Worm (Caenorhabditis elegans) whole organism, L1 larva: Measurements from ENCODE around the gene ilys-6.

Source experiments
- C04F5.9 ChIP-seq: sonication (generic microtip); optimal IDR thresholded peaks from 2 replicates; lab custom pipeline; 2016; ENCODE audit warnings: missing genetic modification characterization, missing compliant biosample characterization
- C16A3.4 ChIP-seq: fragments of 150-350 bp; optimal IDR thresholded peaks from 2 replicates; lab custom pipeline; 2014; ENCODE audit warnings: missing biosample characterization, missing genetic modification characterization
- Y116A8C.19 ChIP-seq: sonication (generic microtip); optimal IDR thresholded peaks from 2 replicates; lab custom pipeline; 2016; ENCODE audit warnings: missing compliant biosample characterization, missing genetic modification characterization, borderline replicate concordance
- alr-1 ChIP-seq: fragments of 200-800 bp; sonication (Bioruptor generic); optimal IDR thresholded peaks from 2 replicates; lab custom pipeline; 2018; ENCODE audit warnings: borderline replicate concordance, mild to moderate bottlenecking, missing genetic modification characterization, missing compliant biosample characterization
- blmp-1 ChIP-seq: fragments of 150-350 bp; optimal IDR thresholded peaks from 2 replicates; lab custom pipeline; 2014; ENCODE audit warnings: missing biosample characterization, missing genetic modification characterization
- ceh-8 ChIP-seq: fragments of 200-800 bp; sonication (Bioruptor generic); optimal IDR thresholded peaks from 2 replicates; lab custom pipeline; 2018; ENCODE audit warnings: mild to moderate bottlenecking, missing genetic modification characterization, moderate library complexity, missing compliant biosample characterization
- ceh-82 ChIP-seq, 3 experiments: fragments of 150-350 bp in 1 of 3; sonication (generic microtip) in 2 of 3; optimal IDR thresholded peaks; 2 replicates each; lab custom pipeline; 2014 to 2017; ENCODE audit warnings: missing biosample characterization in 3 of 3, missing genetic modification characterization in 3 of 3
- ceh-90 ChIP-seq: sonication (generic microtip); optimal IDR thresholded peaks from 2 replicates; lab custom pipeline; 2016; ENCODE audit warnings: missing genetic modification characterization, missing compliant biosample characterization
- ces-1 ChIP-seq: fragments of 150-350 bp; optimal IDR thresholded peaks from 2 replicates; lab custom pipeline; 2014; ENCODE audit warnings: missing biosample characterization, missing genetic modification reagents, missing genetic modification characterization
- efl-1 ChIP-seq, 4 experiments: fragments of 150-350 bp; optimal IDR thresholded peaks in 3 of 4; peaks in 1 of 4; 1 replicate in 1 of 4; 2 replicates in 3 of 4; lab custom pipeline; 2014; ENCODE audit warnings: missing biosample characterization in 2 of 4, missing genetic modification characterization in 2 of 4, missing genetic modification reagents in 2 of 4
- fkh-4 ChIP-seq: sonication (generic microtip); optimal IDR thresholded peaks from 2 replicates; lab custom pipeline; 2016; ENCODE audit warnings: missing compliant biosample characterization, missing genetic modification characterization, borderline replicate concordance
- grh-1 ChIP-seq: fragments of 200-800 bp; sonication (Bioruptor generic); IDR thresholded peaks from 2 replicates; pipeline ENCODE4 v1.3.6; 2022; ENCODE audit warnings: missing genetic modification reagents, missing genetic modification characterization, missing compliant biosample characterization
- hlh-17 ChIP-seq: fragments of 200-800 bp; sonication (Bioruptor generic); optimal IDR thresholded peaks from 2 replicates; lab custom pipeline; 2018; ENCODE audit warnings: missing genetic modification characterization, mild to moderate bottlenecking, missing compliant biosample characterization, moderate library complexity, borderline replicate concordance
- hlh-4 ChIP-seq: sonication (generic microtip); optimal IDR thresholded peaks from 2 replicates; lab custom pipeline; 2016; ENCODE audit warnings: mild to moderate bottlenecking, missing genetic modification characterization, missing compliant biosample characterization
- irx-1 ChIP-seq: sonication (generic microtip); optimal IDR thresholded peaks from 2 replicates; lab custom pipeline; 2016; ENCODE audit warnings: missing genetic modification characterization, missing compliant biosample characterization
- isw-1 ChIP-seq: fragments of 200-800 bp; sonication (Bioruptor generic); IDR thresholded peaks from 2 replicates; pipeline ENCODE4 v1.3.6; 2022; ENCODE audit warnings: missing genetic modification characterization, missing compliant biosample characterization
- lin-35 ChIP-seq, 2 experiments: fragments of 150-350 bp; optimal IDR thresholded peaks; 2 replicates each; lab custom pipeline; 2014; ENCODE audit warnings: missing biosample characterization in 2 of 2, missing genetic modification characterization in 2 of 2, missing genetic modification reagents in 2 of 2
- lir-3 ChIP-seq: sonication (generic microtip); optimal IDR thresholded peaks from 2 replicates; lab custom pipeline; 2016; ENCODE audit warnings: mild to moderate bottlenecking, missing genetic modification characterization, moderate library complexity, missing compliant biosample characterization; ENCODE audit not compliant: poor library complexity
- mab-9 ChIP-seq: fragments of 200-800 bp; sonication (Bioruptor generic); IDR thresholded peaks from 2 replicates; pipeline ENCODE4 v1.3.6; 2022; ENCODE audit warnings: missing genetic modification reagents, missing genetic modification characterization, missing compliant biosample characterization
- mdl-1 ChIP-seq, 2 experiments: fragments of 150-350 bp; optimal IDR thresholded peaks; 2 replicates each; lab custom pipeline; 2014 to 2017; ENCODE audit warnings: missing biosample characterization in 2 of 2, missing genetic modification characterization in 2 of 2, inconsistent platforms in 1 of 2
- mef-2 ChIP-seq: fragments of 150-350 bp; optimal IDR thresholded peaks from 2 replicates; lab custom pipeline; 2014; ENCODE audit warnings: missing biosample characterization, missing genetic modification characterization
- mep-1 ChIP-seq: fragments of 150-350 bp; optimal IDR thresholded peaks from 2 replicates; lab custom pipeline; 2014; ENCODE audit warnings: missing biosample characterization, missing genetic modification characterization
- nhr-12 ChIP-seq: sonication (generic microtip); optimal IDR thresholded peaks from 2 replicates; lab custom pipeline; 2017; ENCODE audit warnings: missing biosample characterization, missing genetic modification characterization
- nhr-19 ChIP-seq: fragments of 200-800 bp; sonication (Bioruptor generic); conservative IDR thresholded peaks from 2 replicates; pipeline ENCODE4 v1.3.6; 2022; ENCODE audit warnings: missing genetic modification characterization, missing compliant biosample characterization
- nhr-237 ChIP-seq: fragments of 150-350 bp; optimal IDR thresholded peaks from 2 replicates; lab custom pipeline; 2014; ENCODE audit warnings: missing biosample characterization, missing genetic modification characterization
- nhr-28 ChIP-seq: fragments of 150-350 bp; optimal IDR thresholded peaks from 2 replicates; lab custom pipeline; 2014; ENCODE audit warnings: missing biosample characterization, missing genetic modification characterization
- nhr-47 ChIP-seq: sonication (generic microtip); optimal IDR thresholded peaks from 2 replicates; lab custom pipeline; 2016; ENCODE audit warnings: mild to moderate bottlenecking, missing genetic modification characterization, moderate library complexity, missing compliant biosample characterization
- nhr-71 ChIP-seq: sonication (generic microtip); optimal IDR thresholded peaks from 2 replicates; lab custom pipeline; 2016; ENCODE audit warnings: mild to moderate bottlenecking, missing genetic modification characterization, moderate library complexity, missing compliant biosample characterization
- nhr-77 ChIP-seq: fragments of 150-350 bp; optimal IDR thresholded peaks from 2 replicates; lab custom pipeline; 2014; ENCODE audit warnings: missing biosample characterization, missing genetic modification characterization
- rnt-1 ChIP-seq: sonication (generic microtip); optimal IDR thresholded peaks from 2 replicates; lab custom pipeline; 2016; ENCODE audit warnings: mild to moderate bottlenecking, missing genetic modification characterization, moderate library complexity, missing compliant biosample characterization
- skn-1 ChIP-seq: fragments of 150-350 bp; optimal IDR thresholded peaks from 2 replicates; lab custom pipeline; 2014; ENCODE audit warnings: missing biosample characterization, missing genetic modification characterization
- snpc-4 ChIP-seq: fragments of 150-350 bp; optimal IDR thresholded peaks from 2 replicates; lab custom pipeline; 2014; ENCODE audit warnings: missing biosample characterization, missing genetic modification characterization
- sptf-1 ChIP-seq: fragments of 150-350 bp; optimal IDR thresholded peaks from 2 replicates; lab custom pipeline; 2014; ENCODE audit warnings: missing biosample characterization, missing genetic modification characterization
- sup-37 ChIP-seq: fragments of 200-800 bp; sonication (Bioruptor generic); optimal IDR thresholded peaks from 2 replicates; lab custom pipeline; 2018; ENCODE audit warnings: mild to moderate bottlenecking, missing genetic modification characterization, missing compliant biosample characterization
- swsn-7 ChIP-seq: sonication (generic microtip); optimal IDR thresholded peaks from 2 replicates; lab custom pipeline; 2016; ENCODE audit warnings: missing genetic modification characterization, missing compliant biosample characterization
- tbx-2 ChIP-seq: sonication (generic microtip); optimal IDR thresholded peaks from 2 replicates; lab custom pipeline; 2016; ENCODE audit warnings: missing genetic modification characterization, missing compliant biosample characterization
- tlp-1 ChIP-seq: fragments of 150-350 bp; optimal IDR thresholded peaks from 2 replicates; lab custom pipeline; 2014; ENCODE audit warnings: missing biosample characterization, missing genetic modification characterization
- unc-30 ChIP-seq: sonication (generic microtip); optimal IDR thresholded peaks from 2 replicates; lab custom pipeline; 2017; ENCODE audit warnings: missing biosample characterization, missing genetic modification characterization
- unc-86 ChIP-seq: sonication (generic microtip); optimal IDR thresholded peaks from 2 replicates; lab custom pipeline; 2016; ENCODE audit warnings: missing genetic modification characterization, missing compliant biosample characterization
- vab-15 ChIP-seq: sonication (generic microtip); optimal IDR thresholded peaks from 2 replicates; lab custom pipeline; 2017; ENCODE audit warnings: missing genotype, mild to moderate bottlenecking, missing genetic modification characterization, missing compliant biosample characterization
- ztf-11 ChIP-seq, 2 experiments: sonication (generic microtip); optimal IDR thresholded peaks; 2 replicates each; lab custom pipeline; 2016 to 2017; ENCODE audit warnings: missing genetic modification characterization in 2 of 2, missing biosample characterization in 1 of 2, missing compliant biosample characterization in 1 of 2

ilys-6 gene

ce11 chrIV:4042274-4042673 is 21.2 kb downstream of the ilys-6 start, which contains the start of gene cdc-73 (continued):
- TF ChIP-seq grh-1 (GFP tag; lab: Robert Waterston, UW): no peak
- peak; percentile 52 for TF ChIP-seq swsn-7 (tag; lab: Kevin White, UChicago)
- TF ChIP-seq alr-1 (tag; lab: Kevin White, UChicago): no peak
- TF ChIP-seq nhr-71: peak; percentile 74
- TF ChIP-seq lir-3: no peak
- peak; percentile 7 for TF ChIP-seq C16A3.4 (tag; lab: Kevin White, UChicago)
- TF ChIP-seq mab-9 (GFP tag; lab: Robert Waterston, UW): 0 out of 2 replicates have a peak, but pooled peaks have one; percentile 21
- peak; percentile 53 for TF ChIP-seq fkh-4 (tag; lab: Kevin White, UChicago)
- peak; percentile 29 for TF ChIP-seq unc-86
- TF ChIP-seq mep-1 (tag; lab: Kevin White, UChicago): peak; percentile 64
- no peak for TF ChIP-seq hlh-17 (GFP tag; lab: Kevin White, UChicago)
- no peak for TF ChIP-seq hlh-4 (tag; lab: Kevin White, UChicago)
- no peak for TF ChIP-seq vab-15 (tag; lab: Kevin White, UChicago)
- peak; percentile 46 for TF ChIP-seq nhr-19 (GFP tag; lab: Robert Waterston, UW)
- no peak for TF ChIP-seq sup-37 (GFP tag; lab: Kevin White, UChicago)
- TF ChIP-seq isw-1 (GFP tag; lab: Robert Waterston, UW): peak; percentile 34
- TF ChIP-seq ztf-11 (tag; optimal IDR thresholded peaks at IDR 0.05; lab: Kevin White, UChicago): peak in 1 of 2 experiments; percentile 63
- peak; percentile 22 to 58 (median 25) for TF ChIP-seq ceh-82 (tag; optimal IDR thresholded peaks at IDR 0.05; lab: Kevin White, UChicago)
- peak; percentile 94 for TF ChIP-seq lin-35 (GFP tag; optimal IDR thresholded peaks at IDR 0.05; lab: Kevin White, UChicago)
- peak; percentile 72 for TF ChIP-seq tbx-2 (tag; lab: Kevin White, UChicago)
- no peak for TF ChIP-seq skn-1
- no peak for TF ChIP-seq nhr-12 (tag; lab: Kevin White, UChicago)
- TF ChIP-seq C04F5.9 (tag; lab: Kevin White, UChicago): peak; percentile 22
- TF ChIP-seq Y116A8C.19 (tag; lab: Kevin White, UChicago): no peak
- no peak for TF ChIP-seq nhr-28 (tag; lab: Kevin White, UChicago)
- no peak for TF ChIP-seq nhr-77 (tag; lab: Kevin White, UChicago)
- TF ChIP-seq irx-1 (tag; lab: Kevin White, UChicago): peak; percentile 83
- TF ChIP-seq snpc-4: no peak
- TF ChIP-seq tlp-1 (tag; lab: Kevin White, UChicago): no peak
- peak; percentile 94 for TF ChIP-seq rnt-1 (tag; lab: Kevin White, UChicago)
- no peak for TF ChIP-seq ces-1
- no peak for TF ChIP-seq mdl-1 (tag; optimal IDR thresholded peaks at IDR 0.05; lab: Kevin White, UChicago)
- TF ChIP-seq unc-30 (tag; lab: Kevin White, UChicago): no peak
- no peak for TF ChIP-seq ceh-8 (GFP tag; lab: Kevin White, UChicago)
- TF ChIP-seq, all 84 proteins: peak for 36

ce11 chrIV:4041006-4041405 is 22.5 kb downstream of the ilys-6 start:
- TF ChIP-seq irx-1 (tag; lab: Kevin White, UChicago): no peak
- TF ChIP-seq efl-1 (optimal IDR thresholded peaks at IDR 0.05; lab: Kevin White, UChicago): no peak
- peak in 1 of 2 experiments; percentile 72 for TF ChIP-seq efl-1 (GFP tag; optimal IDR thresholded peaks at IDR 0.05 in 1 of 2; lab: Kevin White, UChicago)
- TF ChIP-seq sptf-1 (tag; lab: Kevin White, UChicago): no peak
- TF ChIP-seq, all 84 proteins: peak for 1

ce11 chrIV:4039984-4040383 is 23.5 kb downstream of the ilys-6 start, which contains the start of gene F35F11.2:
Gene F35F11.2, plus strand, starts transcription at chrIV:4040284.
- TF ChIP-seq nhr-77 (tag; lab: Kevin White, UChicago) (no peak), blmp-1 (tag; lab: Kevin White, UChicago) (no peak), alr-1 (tag; lab: Kevin White, UChicago) (no peak), nhr-47 (no peak), mef-2 (tag; lab: Kevin White, UChicago) (no peak), ceh-90 (tag; lab: Kevin White, UChicago) (no peak), nhr-237 (tag; lab: Kevin White, UChicago) (no peak), hlh-4 (tag; lab: Kevin White, UChicago) (no peak), unc-86 (no peak), fkh-4 (tag; lab: Kevin White, UChicago) (no peak), swsn-7 (tag; lab: Kevin White, UChicago) (no peak)
